Worm (Caenorhabditis elegans) whole organism, young adult: ENCODE results near the gene nlp-51.

Experiments
- C06A6.2 ChIP-seq: fragments of 200-800 bp; sonication (Bioruptor generic); conservative IDR thresholded peaks from 2 replicates; pipeline ENCODE4 v1.3.6; 2022; ENCODE audit warnings: missing genetic modification characterization, missing compliant biosample characterization
- F23B12.7 ChIP-seq: sonication (generic microtip); optimal IDR thresholded peaks from 2 replicates; lab custom pipeline; 2017; ENCODE audit warnings: missing genetic modification characterization, mild to moderate bottlenecking, missing compliant biosample characterization, antibody characterized with exemption, moderate library complexity; ENCODE audit not compliant: insufficient read depth
- F33H1.4 ChIP-seq: fragments of 200-800 bp; sonication (Bioruptor generic); IDR thresholded peaks from 2 replicates; pipeline ENCODE4 v1.3.6; 2022; ENCODE audit warnings: missing genetic modification reagents, missing genetic modification characterization, missing compliant biosample characterization
- F55B11.4 ChIP-seq: sonication (generic microtip); optimal IDR thresholded peaks from 2 replicates; lab custom pipeline; 2016; ENCODE audit warnings: missing compliant biosample characterization, missing genetic modification characterization, borderline replicate concordance; ENCODE audit not compliant: insufficient read depth
- F57A8.1 ChIP-seq: fragments of 200-800 bp; sonication (Bioruptor generic); optimal IDR thresholded peaks from 2 replicates; lab custom pipeline; 2018; ENCODE audit warnings: mild to moderate bottlenecking, missing genetic modification characterization, moderate library complexity, missing compliant biosample characterization
- F57C9.4 ChIP-seq: sonication (generic microtip); optimal IDR thresholded peaks from 2 replicates; lab custom pipeline; 2017; ENCODE audit warnings: mild to moderate bottlenecking, missing genetic modification characterization, missing compliant biosample characterization
- K11D2.4 ChIP-seq: fragments of 200-800 bp; sonication (Bioruptor generic); IDR thresholded peaks from 2 replicates; pipeline ENCODE4 v1.3.6; 2022; ENCODE audit warnings: missing genetic modification reagents, missing genetic modification characterization, missing compliant biosample characterization
- Y53F4B.3 ChIP-seq: fragments of 200-800 bp; sonication (Bioruptor generic); IDR thresholded peaks from 2 replicates; pipeline ENCODE4 v1.3.6; 2022; ENCODE audit warnings: missing genetic modification reagents, missing genetic modification characterization, missing compliant biosample characterization
- Y53G8AR.9 ChIP-seq: fragments of 200-800 bp; sonication (Bioruptor generic); conservative IDR thresholded peaks from 2 replicates; pipeline ENCODE4 v1.3.6; 2022; ENCODE audit warnings: missing genetic modification reagents, missing genetic modification characterization, missing compliant biosample characterization
- Y56A3A.18 ChIP-seq: fragments of 200-800 bp; sonication (Bioruptor generic); IDR thresholded peaks from 2 replicates; pipeline ENCODE4 v1.3.6; 2022; ENCODE audit warnings: missing genetic modification reagents, missing genetic modification characterization, missing compliant biosample characterization
- Y67H2A.10 ChIP-seq: fragments of 200-800 bp; sonication (Bioruptor generic); conservative IDR thresholded peaks from 2 replicates; pipeline ENCODE4 v1.3.6; 2022; ENCODE audit warnings: missing genetic modification reagents, missing genetic modification characterization, missing compliant biosample characterization
- Y79H2A.3 ChIP-seq: fragments of 200-800 bp; sonication (Bioruptor generic); conservative IDR thresholded peaks from 2 replicates; pipeline ENCODE4 v1.3.6; 2022; ENCODE audit warnings: missing genetic modification reagents, missing genetic modification characterization, missing compliant biosample characterization
- Y95B8A.8 ChIP-seq: fragments of 200-800 bp; sonication (Bioruptor generic); IDR thresholded peaks from 2 replicates; pipeline ENCODE4 v1.3.6; 2022; ENCODE audit warnings: missing genetic modification reagents, missing genetic modification characterization, missing compliant biosample characterization
- attf-5 ChIP-seq: fragments of 200-800 bp; sonication (Bioruptor generic); optimal IDR thresholded peaks from 2 replicates; lab custom pipeline; 2018; ENCODE audit warnings: mild to moderate bottlenecking, missing genetic modification characterization, missing compliant biosample characterization
- bed-2 ChIP-seq: fragments of 200-800 bp; sonication (Bioruptor generic); IDR thresholded peaks from 2 replicates; pipeline ENCODE4 v1.3.6; 2022; ENCODE audit warnings: missing genetic modification reagents, missing genetic modification characterization, missing compliant biosample characterization
- ceh-100 ChIP-seq: fragments of 200-800 bp; sonication (Bioruptor generic); IDR thresholded peaks from 2 replicates; pipeline ENCODE4 v1.3.6; 2022; ENCODE audit warnings: missing genetic modification reagents, missing genetic modification characterization, missing compliant biosample characterization
- ceh-79 ChIP-seq: sonication (generic microtip); optimal IDR thresholded peaks from 2 replicates; lab custom pipeline; 2017; ENCODE audit warnings: mild to moderate bottlenecking, missing genetic modification characterization, missing compliant biosample characterization
- ceh-91 ChIP-seq: fragments of 200-800 bp; sonication (Bioruptor generic); IDR thresholded peaks from 2 replicates; pipeline ENCODE4 v1.3.6; 2022; ENCODE audit warnings: missing genetic modification reagents, missing genetic modification characterization, missing compliant biosample characterization
- dox-1 ChIP-seq: fragments of 200-800 bp; sonication (Bioruptor generic); IDR thresholded peaks from 2 replicates; pipeline ENCODE4 v1.3.6; 2022; ENCODE audit warnings: missing genetic modification reagents, missing genetic modification characterization, missing compliant biosample characterization
- dpl-1 ChIP-seq: fragments of 150-350 bp; optimal IDR thresholded peaks from 2 replicates; lab custom pipeline; 2014; ENCODE audit warnings: missing biosample characterization, missing genetic modification reagents, missing genetic modification characterization
- egl-18 ChIP-seq: fragments of 200-800 bp; sonication (Bioruptor generic); IDR thresholded peaks from 2 replicates; pipeline ENCODE4 v1.3.6; 2022; ENCODE audit warnings: missing genetic modification reagents, missing genetic modification characterization, missing compliant biosample characterization
- hlh-12 ChIP-seq: sonication (generic microtip); optimal IDR thresholded peaks from 2 replicates; lab custom pipeline; 2016; ENCODE audit warnings: missing genetic modification characterization, missing compliant biosample characterization
- lag-1 ChIP-seq: fragments of 200-800 bp; sonication (Bioruptor generic); IDR thresholded peaks from 2 replicates; pipeline ENCODE4 v1.3.6; 2022; ENCODE audit warnings: missing genetic modification reagents, missing genetic modification characterization, missing compliant biosample characterization
- lin-26 ChIP-seq: fragments of 200-800 bp; sonication (Bioruptor generic); IDR thresholded peaks from 2 replicates; pipeline ENCODE4 v1.3.6; 2022; ENCODE audit warnings: missing genetic modification reagents, missing genetic modification characterization, missing compliant biosample characterization
- lin-54 ChIP-seq: fragments of 200-800 bp; sonication (Bioruptor generic); optimal IDR thresholded peaks from 2 replicates; lab custom pipeline; 2018; ENCODE audit warnings: mild to moderate bottlenecking, missing genetic modification characterization, missing compliant biosample characterization
- madf-10 ChIP-seq: sonication (generic microtip); optimal IDR thresholded peaks from 2 replicates; lab custom pipeline; 2016; ENCODE audit warnings: mild to moderate bottlenecking, missing genetic modification characterization, missing compliant biosample characterization
- nfya-2 ChIP-seq: fragments of 200-800 bp; sonication (Bioruptor generic); IDR thresholded peaks from 2 replicates; pipeline ENCODE4 v1.3.6; 2022; ENCODE audit warnings: missing genetic modification reagents, missing genetic modification characterization, missing compliant biosample characterization
- nhr-27 ChIP-seq: fragments of 200-800 bp; sonication (Bioruptor generic); optimal IDR thresholded peaks from 2 replicates; lab custom pipeline; 2018; ENCODE audit warnings: mild to moderate bottlenecking, missing genetic modification characterization, moderate library complexity, missing compliant biosample characterization
- nhr-80 ChIP-seq: sonication (generic microtip); optimal IDR thresholded peaks from 2 replicates; lab custom pipeline; 2016; ENCODE audit warnings: missing genetic modification characterization, missing compliant biosample characterization
- nhr-90 ChIP-seq: sonication (generic microtip); optimal IDR thresholded peaks from 2 replicates; lab custom pipeline; 2016; ENCODE audit warnings: missing genotype, mild to moderate bottlenecking, missing genetic modification characterization, missing compliant biosample characterization
- pbrm-1 ChIP-seq: fragments of 200-800 bp; sonication (Bioruptor generic); IDR thresholded peaks from 2 replicates; pipeline ENCODE4 v1.3.6; 2022; ENCODE audit warnings: missing genetic modification reagents, missing genetic modification characterization, missing compliant biosample characterization
- rec-8 ChIP-seq, 2 experiments: sonication (generic microtip); optimal IDR thresholded peaks; 2 replicates each; lab custom pipeline; 2016; ENCODE audit warnings: mild to moderate bottlenecking in 2 of 2, missing genetic modification characterization in 2 of 2, missing genetic modification reagents in 2 of 2, missing genotype in 2 of 2, missing biosample characterization in 1 of 2, missing compliant biosample characterization in 1 of 2, moderate library complexity in 1 of 2
- sea-2 ChIP-seq: fragments of 200-800 bp; sonication (Bioruptor generic); IDR thresholded peaks from 2 replicates; pipeline ENCODE4 v1.3.6; 2022; ENCODE audit warnings: missing genetic modification characterization, missing compliant biosample characterization
- snpc-1.1 ChIP-seq: sonication (generic microtip); optimal IDR thresholded peaks from 2 replicates; lab custom pipeline; 2017; ENCODE audit warnings: missing genetic modification characterization, mild to moderate bottlenecking, missing compliant biosample characterization, antibody characterized with exemption, moderate library complexity, missing genotype, missing genetic modification reagents; ENCODE audit not compliant: insufficient read depth
- tlf-1 ChIP-seq: fragments of 200-800 bp; sonication (Bioruptor generic); optimal IDR thresholded peaks from 2 replicates; lab custom pipeline; 2018; ENCODE audit warnings: mild to moderate bottlenecking, missing genetic modification characterization, missing compliant biosample characterization
- unc-130 ChIP-seq: sonication (generic microtip); optimal IDR thresholded peaks from 2 replicates; lab custom pipeline; 2016; ENCODE audit warnings: missing genetic modification reagents, missing genetic modification characterization, missing compliant biosample characterization
- zim-3 ChIP-seq: sonication (generic microtip); optimal IDR thresholded peaks from 2 replicates; lab custom pipeline; 2017; ENCODE audit warnings: mild to moderate bottlenecking, missing genetic modification characterization, moderate library complexity, missing compliant biosample characterization

nlp-51 gene

DNA sequence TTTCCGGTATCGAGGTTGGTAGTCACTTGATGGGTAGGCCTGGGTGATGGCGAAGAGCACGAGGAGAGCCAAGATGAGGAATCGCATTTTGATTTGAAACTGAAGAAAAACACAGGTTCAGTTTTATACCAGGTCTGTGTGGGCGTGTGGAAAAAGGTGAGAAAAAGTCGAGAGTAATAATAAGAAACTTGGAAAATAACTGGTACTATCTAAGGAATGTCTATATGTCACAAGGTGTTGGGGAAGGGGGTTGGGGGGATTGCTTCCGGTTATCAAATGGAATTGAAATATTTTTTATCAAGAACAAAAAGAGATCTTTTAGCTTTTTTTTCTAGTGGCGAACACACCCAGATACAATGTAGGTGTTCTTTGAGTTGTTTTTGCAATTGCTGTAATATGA, at the start of gene nlp-51:
TSS of gene nlp-51 (minus strand) at position 101 of the 400 bp plus-strand sequence.
- no peak for TF ChIP-seq Y56A3A.18 (GFP tag; lab: Robert Waterston, UW)
- TF ChIP-seq nhr-27 (tag; lab: Kevin White, UChicago), result no peak
- TF ChIP-seq, all 124 proteins: peak for 0

- TF ChIP-seq pbrm-1 (GFP tag; lab: Robert Waterston, UW), result no peak
- no peak for TF ChIP-seq lag-1 (GFP tag; lab: Robert Waterston, UW)
- TF ChIP-seq, all 124 proteins: peak for 0
Measured at ce11 chrII:11361751-11362150, 42.3 kb upstream of the nlp-51 start.

DNA sequence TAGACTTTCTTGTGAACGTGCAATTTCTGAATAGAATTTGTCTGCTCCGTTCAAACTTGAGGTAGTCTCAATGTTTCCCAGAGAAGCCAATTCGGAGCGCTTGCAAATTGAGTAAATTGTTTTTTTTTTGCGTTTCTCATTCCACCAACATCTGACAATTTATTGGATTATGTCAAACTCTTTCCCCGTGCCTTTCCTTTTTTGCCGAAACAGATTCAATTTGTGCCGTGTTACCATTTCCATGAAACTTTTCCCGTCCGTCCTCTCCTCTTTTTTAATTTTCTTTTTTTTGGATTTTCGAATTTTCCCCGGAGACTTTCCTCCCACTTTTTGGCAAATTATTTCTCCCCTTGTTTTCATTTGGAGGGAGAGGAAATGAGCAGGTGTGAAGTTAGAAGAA, 34.0 kb upstream of the nlp-51 start:
- no peak for TF ChIP-seq F23B12.7 (tag; lab: Kevin White, UChicago)
- TF ChIP-seq Y56A3A.18 (GFP tag; lab: Robert Waterston, UW), result no peak
- TF ChIP-seq bed-2 (GFP tag; lab: Robert Waterston, UW), result no peak
- TF ChIP-seq F57A8.1 (GFP tag; lab: Kevin White, UChicago), result no peak
- TF ChIP-seq F57C9.4 (tag; lab: Kevin White, UChicago), result no peak
- no peak for TF ChIP-seq snpc-1.1 (tag; lab: Kevin White, UChicago)
- TF ChIP-seq sea-2, result no peak
- no peak for TF ChIP-seq Y79H2A.3
- no peak for TF ChIP-seq F33H1.4 (GFP tag; lab: Robert Waterston, UW)
- no peak for TF ChIP-seq zim-3 (tag; lab: Kevin White, UChicago)
- TF ChIP-seq hlh-12 (tag; lab: Kevin White, UChicago), result no peak
- TF ChIP-seq rec-8 (tag; optimal IDR thresholded peaks at IDR 0.05; lab: Kevin White, UChicago), result no peak
- TF ChIP-seq egl-18 (GFP tag; lab: Robert Waterston, UW), result no peak
- no peak for TF ChIP-seq lin-54 (GFP tag; lab: Kevin White, UChicago)
- no peak for TF ChIP-seq nfya-2 (GFP tag; lab: Robert Waterston, UW)
- no peak for TF ChIP-seq dpl-1 (GFP tag; lab: Kevin White, UChicago)

DNA sequence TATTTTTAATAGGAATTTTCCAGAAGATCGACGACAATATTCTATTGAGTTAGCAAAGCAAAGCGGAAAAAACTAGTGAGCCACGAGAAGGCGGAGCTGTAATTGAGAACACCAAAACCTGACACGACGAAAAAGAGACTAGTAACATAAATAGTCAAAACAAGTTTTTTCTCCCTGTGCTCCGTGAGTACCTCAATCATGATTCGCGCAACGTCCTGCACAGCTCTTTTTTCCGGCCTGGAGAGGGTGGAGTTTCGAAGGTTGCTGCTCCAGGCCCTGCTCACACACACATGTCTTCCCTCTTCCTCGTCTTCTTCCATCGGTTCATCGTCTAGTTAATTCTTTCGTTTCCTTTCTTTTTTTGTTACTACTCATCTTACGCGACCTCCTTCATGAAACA, 32.1 kb upstream of the nlp-51 start, which contains the start of gene clh-2:
TSS of gene clh-2 (plus strand) at position 301 of the 400 bp plus-strand sequence.
- no peak for TF ChIP-seq hlh-12 (tag; lab: Kevin White, UChicago)
- TF ChIP-seq ceh-100, result no peak
- 0 out of 2 replicates have a peak, but pooled peaks have one; percentile 40 for TF ChIP-seq Y53G8AR.9

DNA sequence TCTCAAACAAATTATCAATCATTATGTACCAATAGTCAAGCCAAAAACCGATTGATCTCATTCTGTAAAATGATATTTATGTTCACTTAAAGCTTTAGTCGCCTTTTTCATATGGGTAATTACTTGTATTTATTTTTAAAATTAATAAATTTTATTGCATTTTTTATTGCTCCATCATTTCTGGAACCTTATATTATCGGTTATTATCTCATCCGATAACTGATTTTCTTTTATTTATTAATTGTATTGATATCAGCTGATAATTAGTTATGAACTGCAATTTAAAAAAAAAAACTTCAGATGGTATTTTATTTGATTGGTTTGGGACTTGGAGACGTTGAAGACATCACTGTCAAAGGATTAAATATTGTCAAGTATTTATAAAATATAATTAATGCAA, 30.4 kb upstream of the nlp-51 start, which contains the start of gene dph-5:
TSS of gene dph-5 (plus strand) at position 301 of the 400 bp plus-strand sequence.
- no peak for TF ChIP-seq attf-5 (GFP tag; lab: Kevin White, UChicago)
- no peak for TF ChIP-seq ceh-91
- TF ChIP-seq Y67H2A.10 (GFP tag; lab: Robert Waterston, UW), result no peak
- TF ChIP-seq nhr-90 (tag; lab: Kevin White, UChicago), result no peak
- TF ChIP-seq lin-26 (GFP tag; lab: Robert Waterston, UW), result no peak
- no peak for TF ChIP-seq sea-2
- no peak for TF ChIP-seq ceh-79 (tag; lab: Kevin White, UChicago)
- no peak for TF ChIP-seq C06A6.2 (GFP tag; lab: Robert Waterston, UW)
- no peak for TF ChIP-seq F55B11.4 (tag; lab: Kevin White, UChicago)
- no peak for TF ChIP-seq nhr-80 (tag; lab: Kevin White, UChicago)
- TF ChIP-seq dox-1 (GFP tag; lab: Robert Waterston, UW), result no peak
- no peak for TF ChIP-seq madf-10 (tag; lab: Kevin White, UChicago)
- TF ChIP-seq Y53F4B.3 (GFP tag; lab: Robert Waterston, UW), result no peak
- no peak for TF ChIP-seq K11D2.4 (GFP tag; lab: Robert Waterston, UW)
- TF ChIP-seq tlf-1, result no peak
- no peak for TF ChIP-seq Y95B8A.8 (GFP tag; lab: Robert Waterston, UW)
- no peak for TF ChIP-seq unc-130 (GFP tag; lab: Kevin White, UChicago)
